Worm (Caenorhabditis elegans) whole organism, L4 larva: ENCODE results near the gene F18E9.3.
A peak's percentile ranks its signal among the peaks of the same experiment; 100 is the strongest.

Experiments
- D1046.2 ChIP-seq: fragments of 200-800 bp; sonication (Bioruptor generic); IDR thresholded peaks from 2 replicates; pipeline ENCODE4 v1.3.6; 2022; ENCODE audit warnings: missing genetic modification characterization, missing compliant biosample characterization
- F37D6.2 ChIP-seq: sonication (generic microtip); optimal IDR thresholded peaks from 2 replicates; lab custom pipeline; 2016; ENCODE audit warnings: mild to moderate bottlenecking, missing genetic modification characterization, missing compliant biosample characterization
- T20F7.1 ChIP-seq: fragments of 200-800 bp; sonication (Bioruptor generic); optimal IDR thresholded peaks from 2 replicates; lab custom pipeline; 2018; ENCODE audit warnings: mild to moderate bottlenecking, missing genetic modification characterization, missing compliant biosample characterization
- Y5F2A.4 ChIP-seq: fragments of 200-800 bp; sonication (Bioruptor generic); optimal IDR thresholded peaks from 2 replicates; lab custom pipeline; 2018; ENCODE audit warnings: mild to moderate bottlenecking, missing genetic modification characterization, missing compliant biosample characterization
- ZK337.2 ChIP-seq: fragments of 200-800 bp; sonication (Bioruptor generic); IDR thresholded peaks from 2 replicates; pipeline ENCODE4 v1.3.6; 2022; ENCODE audit warnings: missing genetic modification reagents, missing genetic modification characterization, missing compliant biosample characterization
- aly-2 ChIP-seq: sonication (generic microtip); optimal IDR thresholded peaks from 2 replicates; lab custom pipeline; 2018; ENCODE audit warnings: missing biosample characterization, missing genetic modification characterization
- ama-1 ChIP-seq: fragments of 150-350 bp; optimal IDR thresholded peaks from 2 replicates; lab custom pipeline; 2014; ENCODE audit warnings: inconsistent platforms, mixed read lengths
- arid-1 ChIP-seq: fragments of 200-800 bp; sonication (Bioruptor generic); conservative IDR thresholded peaks from 2 replicates; pipeline ENCODE4 v1.3.6; 2022; ENCODE audit warnings: missing genetic modification reagents, missing genetic modification characterization, missing compliant biosample characterization
- ceh-44 ChIP-seq: fragments of 200-800 bp; sonication (Bioruptor generic); IDR thresholded peaks from 2 replicates; pipeline ENCODE4 v1.3.6; 2022; ENCODE audit warnings: missing genetic modification reagents, missing genetic modification characterization, missing compliant biosample characterization
- ceh-82 ChIP-seq: sonication (generic microtip); optimal IDR thresholded peaks from 2 replicates; lab custom pipeline; 2017; ENCODE audit warnings: missing biosample characterization, missing genetic modification characterization
- ces-1 ChIP-seq: fragments of 150-350 bp; sonication (generic microtip); optimal IDR thresholded peaks from 4 replicates; lab custom pipeline; 2014; ENCODE audit warnings: missing biosample characterization, missing genetic modification reagents, missing genetic modification characterization
- cey-2 ChIP-seq: sonication (generic microtip); optimal IDR thresholded peaks from 3 replicates; lab custom pipeline; 2017; ENCODE audit warnings: missing genetic modification characterization, mild to moderate bottlenecking, missing compliant biosample characterization, antibody characterized with exemption, borderline replicate concordance; ENCODE audit not compliant: insufficient read depth
- ctbp-1 ChIP-seq: fragments of 200-800 bp; sonication (Bioruptor generic); IDR thresholded peaks from 2 replicates; pipeline ENCODE4 v1.3.6; 2022; ENCODE audit warnings: missing genetic modification reagents, missing genetic modification characterization, missing compliant biosample characterization
- daf-16 ChIP-seq, 3 experiments: sonication (generic microtip); optimal IDR thresholded peaks; 2 replicates each; lab custom pipeline; 2016 to 2017; ENCODE audit warnings: missing genetic modification characterization in 3 of 3, missing genetic modification reagents in 3 of 3, mild to moderate bottlenecking in 2 of 3, missing compliant biosample characterization in 2 of 3, missing biosample characterization in 1 of 3, moderate library complexity in 1 of 3
- daf-19 ChIP-seq: fragments of 200-800 bp; sonication (Bioruptor generic); conservative IDR thresholded peaks from 2 replicates; pipeline ENCODE4 v1.3.6; 2022; ENCODE audit warnings: missing genetic modification characterization, missing compliant biosample characterization
- dmd-6 ChIP-seq: fragments of 200-800 bp; sonication (Bioruptor generic); IDR thresholded peaks from 2 replicates; pipeline ENCODE4 v1.3.6; 2022; ENCODE audit warnings: missing genetic modification reagents, missing genetic modification characterization, missing compliant biosample characterization
- dpl-1 ChIP-seq: fragments of 150-350 bp; optimal IDR thresholded peaks from 2 replicates; lab custom pipeline; 2014; ENCODE audit warnings: missing biosample characterization, missing genetic modification reagents, missing genetic modification characterization
- duxl-1 ChIP-seq: sonication (generic microtip); optimal IDR thresholded peaks from 2 replicates; lab custom pipeline; 2016; ENCODE audit warnings: mild to moderate bottlenecking, missing genetic modification characterization, moderate library complexity, missing compliant biosample characterization; ENCODE audit not compliant: poor library complexity
- egl-27 ChIP-seq: sonication (generic microtip); optimal IDR thresholded peaks from 3 replicates; lab custom pipeline; 2017; ENCODE audit warnings: missing biosample characterization, missing genetic modification reagents, missing genetic modification characterization
- fkh-10 ChIP-seq: fragments of 150-350 bp; optimal IDR thresholded peaks from 2 replicates; lab custom pipeline; 2014; ENCODE audit warnings: missing biosample characterization, missing genetic modification reagents, missing genetic modification characterization
- fos-1 ChIP-seq: fragments of 150-350 bp; optimal IDR thresholded peaks from 2 replicates; lab custom pipeline; 2014; ENCODE audit warnings: missing biosample characterization, missing genetic modification characterization
- gei-8 ChIP-seq: fragments of 200-800 bp; sonication (Bioruptor generic); optimal IDR thresholded peaks from 2 replicates; lab custom pipeline; 2018; ENCODE audit warnings: mild to moderate bottlenecking, missing genetic modification characterization, missing compliant biosample characterization
- hif-1 ChIP-seq, 2 experiments: sonication (generic microtip); optimal IDR thresholded peaks; 2 replicates each; lab custom pipeline; 2016 to 2017; ENCODE audit warnings: missing compliant biosample characterization in 2 of 2, missing genetic modification characterization in 2 of 2, missing genetic modification reagents in 2 of 2, missing genotype in 2 of 2, mild to moderate bottlenecking in 1 of 2
- hlh-11 ChIP-seq: fragments of 200-800 bp; sonication (Bioruptor generic); optimal IDR thresholded peaks from 2 replicates; lab custom pipeline; 2018; ENCODE audit warnings: mild to moderate bottlenecking, missing genetic modification characterization, missing compliant biosample characterization
- hlh-30 ChIP-seq: sonication (generic microtip); optimal IDR thresholded peaks from 2 replicates; lab custom pipeline; 2017; ENCODE audit warnings: antibody characterized with exemption, mild to moderate bottlenecking, missing genetic modification characterization, missing compliant biosample characterization; ENCODE audit not compliant: insufficient read depth
- hmg-1.1 ChIP-seq: fragments of 200-800 bp; sonication (Bioruptor generic); IDR thresholded peaks from 2 replicates; pipeline ENCODE4 v1.3.6; 2022; ENCODE audit warnings: missing genetic modification reagents, missing genetic modification characterization, missing compliant biosample characterization
- jun-1 ChIP-seq: fragments of 150-350 bp; optimal IDR thresholded peaks from 2 replicates; lab custom pipeline; 2014; ENCODE audit warnings: missing biosample characterization, missing genetic modification reagents, missing genetic modification characterization
- lin-15B ChIP-seq: fragments of 150-350 bp; sonication (generic microtip); optimal IDR thresholded peaks from 3 replicates; lab custom pipeline; 2014; ENCODE audit warnings: missing biosample characterization, missing genetic modification characterization
- lin-29 ChIP-seq: fragments of 200-800 bp; sonication (Bioruptor generic); IDR thresholded peaks from 2 replicates; pipeline ENCODE4 v1.3.6; 2022; ENCODE audit warnings: missing genetic modification reagents, missing genetic modification characterization, missing compliant biosample characterization
- lin-38 ChIP-seq: fragments of 200-800 bp; sonication (Bioruptor generic); IDR thresholded peaks from 2 replicates; pipeline ENCODE4 v1.3.6; 2022; ENCODE audit warnings: missing genetic modification reagents, missing genetic modification characterization, missing compliant biosample characterization
- lir-3 ChIP-seq: sonication (generic microtip); optimal IDR thresholded peaks from 2 replicates; lab custom pipeline; 2016; ENCODE audit warnings: mild to moderate bottlenecking, missing genetic modification characterization, missing compliant biosample characterization
- lsy-2 ChIP-seq, 2 experiments: fragments of 150-350 bp in 1 of 2; sonication (generic microtip) in 1 of 2; optimal IDR thresholded peaks; 2 replicates each; lab custom pipeline; 2014 to 2017; ENCODE audit warnings: missing biosample characterization in 2 of 2, missing genetic modification characterization in 2 of 2
- mdl-1 ChIP-seq, 2 experiments: fragments of 150-350 bp in 1 of 2; sonication (generic microtip) in 1 of 2; optimal IDR thresholded peaks; 2 replicates each; lab custom pipeline; 2014 to 2017; ENCODE audit warnings: missing biosample characterization in 2 of 2, missing genetic modification characterization in 2 of 2
- mxl-2 ChIP-seq: fragments of 200-800 bp; sonication (Bioruptor generic); conservative IDR thresholded peaks from 2 replicates; pipeline ENCODE4 v1.3.6; 2022; ENCODE audit warnings: missing genetic modification reagents, missing genetic modification characterization, missing compliant biosample characterization
- mxl-3 ChIP-seq: fragments of 200-800 bp; sonication (Bioruptor generic); optimal IDR thresholded peaks from 2 replicates; lab custom pipeline; 2018; ENCODE audit warnings: mild to moderate bottlenecking, missing genetic modification characterization, missing compliant biosample characterization
- nhr-102 ChIP-seq: sonication (generic microtip); optimal IDR thresholded peaks from 2 replicates; lab custom pipeline; 2016; ENCODE audit warnings: mild to moderate bottlenecking, missing genetic modification characterization, moderate library complexity, missing compliant biosample characterization
- nhr-111 ChIP-seq: fragments of 200-800 bp; sonication (Bioruptor generic); optimal IDR thresholded peaks from 2 replicates; lab custom pipeline; 2018; ENCODE audit warnings: mild to moderate bottlenecking, missing genetic modification characterization, missing compliant biosample characterization
- nhr-237 ChIP-seq: sonication (generic microtip); optimal IDR thresholded peaks from 2 replicates; lab custom pipeline; 2017; ENCODE audit warnings: missing biosample characterization, missing genetic modification characterization
- nhr-6 ChIP-seq: fragments of 150-350 bp; optimal IDR thresholded peaks from 2 replicates; lab custom pipeline; 2014; ENCODE audit warnings: missing biosample characterization, missing genetic modification characterization
- pha-4 ChIP-seq, 2 experiments: fragments of 150-350 bp in 1 of 2; fragments of 200-800 bp in 1 of 2; sonication (Bioruptor generic) in 1 of 2; IDR thresholded peaks in 1 of 2; optimal IDR thresholded peaks in 1 of 2; 2 replicates each; pipeline versions ENCODE4 v1.3.6 to Lab custom; 2014 to 2022; ENCODE audit warnings: missing genetic modification characterization in 2 of 2, missing genetic modification reagents in 2 of 2, missing biosample characterization in 1 of 2, missing compliant biosample characterization in 1 of 2
- pqm-1 ChIP-seq: sonication (generic microtip); optimal IDR thresholded peaks from 2 replicates; lab custom pipeline; 2017; ENCODE audit warnings: missing biosample characterization, missing genetic modification characterization
- skn-1 ChIP-seq: fragments of 150-350 bp; optimal IDR thresholded peaks from 2 replicates; lab custom pipeline; 2014; ENCODE audit warnings: missing biosample characterization, missing genetic modification characterization
- snpc-1.2 ChIP-seq: fragments of 200-800 bp; sonication (Bioruptor generic); IDR thresholded peaks from 2 replicates; pipeline ENCODE4 v1.3.6; 2022; ENCODE audit warnings: missing genetic modification reagents, missing genetic modification characterization, missing compliant biosample characterization
- unc-62 ChIP-seq, 3 experiments: fragments of 150-350 bp in 1 of 3; sonication (generic microtip); optimal IDR thresholded peaks in 2 of 3; peaks in 1 of 3; 1 replicate in 1 of 3; 2 replicates in 2 of 3; lab custom pipeline; 2014 to 2017; ENCODE audit warnings: missing biosample characterization in 3 of 3, missing genetic modification characterization in 3 of 3, missing genetic modification reagents in 3 of 3, missing genotype in 1 of 3
- zag-1 ChIP-seq: fragments of 150-350 bp; optimal IDR thresholded peaks from 2 replicates; lab custom pipeline; 2014; ENCODE audit warnings: missing biosample characterization, missing genetic modification characterization
- zfp-2 ChIP-seq: sonication (generic microtip); optimal IDR thresholded peaks from 2 replicates; lab custom pipeline; 2016; ENCODE audit warnings: mild to moderate bottlenecking, missing genetic modification characterization, missing compliant biosample characterization
- zip-11 ChIP-seq: fragments of 200-800 bp; sonication (Bioruptor generic); IDR thresholded peaks from 2 replicates; pipeline ENCODE4 v1.3.6; 2022; ENCODE audit warnings: missing genetic modification characterization, missing compliant biosample characterization
- zip-2 ChIP-seq: fragments of 150-350 bp; optimal IDR thresholded peaks from 2 replicates; lab custom pipeline; 2014; ENCODE audit warnings: missing biosample characterization, missing genetic modification characterization
- ztf-11 ChIP-seq: fragments of 150-350 bp; optimal IDR thresholded peaks from 2 replicates; lab custom pipeline; 2014; ENCODE audit warnings: missing biosample characterization, missing genetic modification characterization

The F18E9.3 gene

ce11 chrX:8638679-8639184 is 52.8 kb downstream of the F18E9.3 start (continued):
- no peak for TF ChIP-seq ztf-11 (tag; lab: Kevin White, UChicago)
- TF ChIP-seq skn-1 (tag; lab: Kevin White, UChicago): no peak
- TF ChIP-seq T20F7.1: no peak
- TF ChIP-seq arid-1 (GFP tag; lab: Robert Waterston, UW): peak; percentile 67
- TF ChIP-seq pha-4 (GFP tag; IDR thresholded peaks at IDR 0.05; lab: Robert Waterston, UW): peak; percentile 64
- TF ChIP-seq pha-4 (tag; optimal IDR thresholded peaks at IDR 0.05; lab: Kevin White, UChicago): no peak
- TF ChIP-seq ctbp-1 (GFP tag; lab: Robert Waterston, UW): peak; percentile 62; the same call in 1 of the 2 replicates
- no peak for TF ChIP-seq pqm-1 (tag; lab: Kevin White, UChicago)
- TF ChIP-seq fos-1 (tag; lab: Kevin White, UChicago): no peak
- TF ChIP-seq duxl-1 (tag; lab: Kevin White, UChicago): no peak
- no peak for TF ChIP-seq ces-1
- TF ChIP-seq ZK337.2 (GFP tag; lab: Robert Waterston, UW): peak; percentile 55; the same call in 1 of the 2 replicates
- TF ChIP-seq mxl-2 (GFP tag; lab: Robert Waterston, UW): no peak
- no peak for TF ChIP-seq ceh-82 (tag; lab: Kevin White, UChicago)
- TF ChIP-seq daf-19 (GFP tag; lab: Robert Waterston, UW): peak; percentile 77; the same call in 1 of the 2 replicates
- no peak for TF ChIP-seq dpl-1
- peak; percentile 80 for TF ChIP-seq lir-3
- no peak for TF ChIP-seq lin-15B
- no peak for TF ChIP-seq hlh-11
- no peak; the same call in 1 of the 2 replicates for TF ChIP-seq lin-29 (GFP tag; lab: Robert Waterston, UW)
- TF ChIP-seq unc-62 (GFP tag; optimal IDR thresholded peaks at IDR 0.05 in 1 of 2; lab: Kevin White, UChicago): no peak
- no peak for TF ChIP-seq unc-62 (tag; optimal IDR thresholded peaks at IDR 0.05; lab: Kevin White, UChicago)
- TF ChIP-seq zfp-2 (tag; lab: Kevin White, UChicago): no peak
- no peak for TF ChIP-seq D1046.2 (GFP tag; lab: Robert Waterston, UW)
- no peak for TF ChIP-seq gei-8 (GFP tag; lab: Kevin White, UChicago)
- peak; percentile 24 for TF ChIP-seq hlh-30 (tag; lab: Kevin White, UChicago)
- TF ChIP-seq lin-38 (GFP tag; lab: Robert Waterston, UW): no peak; the same call in 1 of the 2 replicates
- TF ChIP-seq aly-2 (tag; lab: Kevin White, UChicago): no peak
- no peak for TF ChIP-seq fkh-10
- TF ChIP-seq mdl-1 (tag; optimal IDR thresholded peaks at IDR 0.05; lab: Kevin White, UChicago): no peak
- TF ChIP-seq nhr-6: no peak
- peak; percentile 39; the same call in 1 of the 2 replicates for TF ChIP-seq hmg-1.1
- TF ChIP-seq F37D6.2: no peak
- no peak for TF ChIP-seq nhr-237 (tag; lab: Kevin White, UChicago)
- TF ChIP-seq nhr-111 (GFP tag; lab: Kevin White, UChicago): no peak
- no peak; the same call in 1 of the 2 replicates for TF ChIP-seq zip-11 (GFP tag; lab: Robert Waterston, UW)
- peak in 1 of 2 experiments; percentile 84 for TF ChIP-seq daf-16 (GFP tag; optimal IDR thresholded peaks at IDR 0.05; lab: Kevin White, UChicago)
- peak; percentile 13 for TF ChIP-seq daf-16 (tag; optimal IDR thresholded peaks at IDR 0.05; lab: Kevin White, UChicago)
- peak; percentile 85 for TF ChIP-seq snpc-1.2 (GFP tag; lab: Robert Waterston, UW)
- TF ChIP-seq egl-27: no peak
- peak; percentile 55 for TF ChIP-seq nhr-102 (tag; lab: Kevin White, UChicago)
- TF ChIP-seq dmd-6 (GFP tag; lab: Robert Waterston, UW): peak; percentile 13; the same call in 1 of the 2 replicates
- no peak for TF ChIP-seq jun-1
- TF ChIP-seq ama-1 (lab: Kevin White, UChicago): no peak
- no peak for TF ChIP-seq cey-2
- TF ChIP-seq zag-1 (tag; lab: Kevin White, UChicago): no peak
- TF ChIP-seq hif-1 (tag; optimal IDR thresholded peaks at IDR 0.05; lab: Kevin White, UChicago): no peak
- peak; percentile 45 for TF ChIP-seq zip-2 (tag; lab: Kevin White, UChicago)
- TF ChIP-seq lsy-2 (tag; optimal IDR thresholded peaks at IDR 0.05; lab: Kevin White, UChicago): no peak
- TF ChIP-seq Y5F2A.4: no peak
- no peak for TF ChIP-seq mxl-3
- TF ChIP-seq ceh-44: 0 out of 2 replicates have a peak, but pooled peaks have one; percentile 25
